Fruit fly (Drosophila melanogaster): ENCODE results near the gene CG4743.

Gene CG4743

dm6 chr3R:25661531-25662193 lies 18.7 kb downstream of the CG4743 start, which contains the start of gene RASSF8 (continued):
- TF ChIP-seq bbx (GFP tag; IDR thresholded peaks at IDR 0.05; ENCODE audit: partially characterized antibody) (peak; percentile 64), CG14860 (GFP tag; IDR thresholded peaks at IDR 0.05; ENCODE audit: partially characterized antibody) (no peak), ERR (GFP tag; optimal IDR thresholded peaks at IDR 0.05) (no peak), gfzf (GFP tag; optimal IDR thresholded peaks at IDR 0.05) (peak; percentile 66), prd (optimal IDR thresholded peaks at IDR 0.05) (no peak), prd (GFP tag; IDR thresholded peaks at IDR 0.05) (0 out of 3 replicates have a peak, but pooled peaks have one; percentile 10), CG18764 (GFP tag; optimal IDR thresholded peaks at IDR 0.05) (no peak), grn (GFP tag; optimal IDR thresholded peaks at IDR 0.05) (no peak), Sox102F (GFP tag; optimal IDR thresholded peaks at IDR 0.05) (peak; percentile 9), CG7357 (GFP tag; IDR thresholded peaks at IDR 0.05) (no peak), Mad (GFP tag; optimal IDR thresholded peaks at IDR 0.05) (no peak), CG7839 (tag; optimal IDR thresholded peaks at IDR 0.05) (no peak), lilli (GFP tag; optimal IDR thresholded peaks at IDR 0.05) (peak; percentile 61), ems (GFP tag; optimal IDR thresholded peaks at IDR 0.05) (no peak), klu (GFP tag; IDR thresholded peaks at IDR 0.05) (no peak), hbn (GFP tag; IDR thresholded peaks at IDR 0.05; ENCODE audit: partially characterized antibody) (peak; percentile 48; the same call in 1 of the 2 replicates), Sin3A (optimal IDR thresholded peaks at IDR 0.05) (peak; percentile 41), pita (GFP tag; optimal IDR thresholded peaks at IDR 0.05) (no peak), fu2 (GFP tag; optimal IDR thresholded peaks at IDR 0.05) (no peak), sens-2 (GFP tag; IDR thresholded peaks at IDR 0.05) (no peak), cas (GFP tag; IDR thresholded peaks at IDR 0.05) (no peak), so (GFP tag; IDR thresholded peaks at IDR 0.05) (no peak), bcd (GFP tag; optimal IDR thresholded peaks at IDR 0.05) (peak; percentile 14), CG31388 (GFP tag; optimal IDR thresholded peaks at IDR 0.05) (no peak), oc (tag; optimal IDR thresholded peaks at IDR 0.05) (no peak), CG12104 (GFP tag; optimal IDR thresholded peaks at IDR 0.05) (no peak), CG17802 (tag; optimal IDR thresholded peaks at IDR 0.05) (no peak), dmrt99B (tag; optimal IDR thresholded peaks at IDR 0.05) (no peak), Fer1 (GFP tag; optimal IDR thresholded peaks at IDR 0.05) (peak; percentile 44), br (optimal IDR thresholded peaks at IDR 0.05) (no peak), sd (tag; optimal IDR thresholded peaks at IDR 0.05) (peak; percentile 58), Dek (tag; optimal IDR thresholded peaks at IDR 0.05) (no peak), zen (tag; optimal IDR thresholded peaks at IDR 0.05) (no peak), CG34224 (GFP tag; IDR thresholded peaks at IDR 0.05; ENCODE audit: partially characterized antibody) (peak; percentile 45; the same call in 2 of the 3 replicates), CG3281 (GFP tag; optimal IDR thresholded peaks at IDR 0.05) (no peak), Jarid2 (GFP tag; optimal IDR thresholded peaks at IDR 0.05) (no peak), ara (GFP tag; IDR thresholded peaks at IDR 0.05) (no peak), Neu2 (GFP tag; optimal IDR thresholded peaks at IDR 0.05; ENCODE audit: borderline replicate concordance) (no peak), CG17385 (GFP tag; optimal IDR thresholded peaks at IDR 0.05) (peak; percentile 95), CG10147 (GFP tag; optimal IDR thresholded peaks at IDR 0.05) (no peak), fd64A (GFP tag; optimal IDR thresholded peaks at IDR 0.05) (no peak), CG3726 (GFP tag; IDR thresholded peaks at IDR 0.05) (no peak), ranshi (GFP tag; IDR thresholded peaks at IDR 0.05) (no peak), sima (GFP tag; optimal IDR thresholded peaks at IDR 0.05) (no peak), Fer3 (tag; optimal IDR thresholded peaks at IDR 0.05) (no peak), cwo (GFP tag; optimal IDR thresholded peaks at IDR 0.05) (no peak), vfl (GFP tag; optimal IDR thresholded peaks at IDR 0.05) (no peak), emc (GFP tag; optimal IDR thresholded peaks at IDR 0.05) (no peak), Scr (GFP tag; IDR thresholded peaks at IDR 0.05; ENCODE audit: partially characterized antibody) (peak; percentile 71), otp (GFP tag; IDR thresholded peaks at IDR 0.05) (no peak), eve (GFP tag; optimal IDR thresholded peaks at IDR 0.05) (no peak)

Data from whole organism, embryonic.